Fruit fly (Drosophila melanogaster) whole organism: ENCODE results near the gene Ccdc58.

Experiments
- CG8478 ChIP-seq: fragments of >200 bp; optimal IDR thresholded peaks from 2 replicates; lab custom pipeline; 2018; ENCODE audit warnings: inconsistent platforms
- Dll ChIP-seq: fragments of >200 bp; optimal IDR thresholded peaks from 2 replicates; lab custom pipeline; 2017
- EcR ChIP-seq, 2 experiments: fragments of >200 bp; optimal IDR thresholded peaks; 2 replicates each; lab custom pipeline; 2017; ENCODE audit warnings: missing biosample characterization in 2 of 2, missing genetic modification characterization in 2 of 2, missing genetic modification reagents in 2 of 2
- pan ChIP-seq: fragments of >200 bp; optimal IDR thresholded peaks from 2 replicates; lab custom pipeline; 2017
- psq ChIP-seq: fragments of >200 bp; optimal IDR thresholded peaks from 2 replicates; lab custom pipeline; 2017
- usp ChIP-seq: fragments of >200 bp; optimal IDR thresholded peaks from 2 replicates; lab custom pipeline; 2017; ENCODE audit warnings: missing biosample characterization, missing genetic modification characterization, mixed read lengths

Gene Ccdc58

DNA sequence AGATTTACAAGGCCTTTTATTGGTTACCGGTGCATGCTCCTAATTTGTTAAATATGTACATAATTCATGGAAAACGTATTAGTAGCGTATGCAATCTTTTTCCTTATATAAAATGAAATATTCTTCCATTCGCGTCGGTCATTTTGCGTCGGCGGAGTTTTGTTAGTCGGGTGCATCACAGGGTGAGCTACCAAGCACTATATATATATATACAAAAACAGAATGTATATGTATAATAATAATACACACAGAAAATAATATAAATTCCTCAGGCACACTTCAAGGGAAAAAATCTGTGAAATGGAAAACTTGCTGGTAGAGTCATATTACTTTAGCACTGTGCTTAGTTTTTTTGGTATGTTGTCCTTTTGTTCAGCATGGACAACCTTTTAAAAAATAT lies 6.0 kb upstream of the Ccdc58 start, which contains the start of gene Ir76a:
TSS of gene Ir76a (plus strand) at position 301 of the 400 bp plus-strand sequence.
- TF ChIP-seq pan = no peak
- no peak for TF ChIP-seq CG8478 (lab: Kevin White, UChicago)
- TF ChIP-seq EcR (GFP tag; optimal IDR thresholded peaks at IDR 0.05; lab: Kevin White, UChicago) = no peak
- TF ChIP-seq Dll = no peak
- TF ChIP-seq psq (lab: Kevin White, UChicago) = no peak
- no peak for TF ChIP-seq usp (GFP tag; lab: Kevin White, UChicago)

DNA sequence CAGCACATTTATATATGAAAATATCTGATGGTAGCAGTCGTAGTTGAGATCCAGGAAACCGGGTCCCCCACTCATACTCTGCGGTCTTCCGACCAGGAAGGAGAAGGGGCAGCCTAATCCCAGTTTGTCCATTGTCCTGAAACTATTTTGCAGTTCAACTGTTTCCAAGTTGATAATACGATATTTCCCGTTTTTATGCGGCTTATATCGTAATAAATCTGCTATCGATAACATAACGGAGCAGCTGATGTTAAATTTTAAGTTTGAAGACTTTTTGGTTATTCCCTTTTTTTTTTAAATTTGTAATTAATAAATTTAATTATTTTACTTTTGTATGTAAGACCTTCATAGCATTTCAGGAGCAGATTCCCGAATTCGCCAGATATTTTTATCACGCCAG lies 3.9 kb upstream of the Ccdc58 start, which contains the start of gene CG14102:
TSS of gene CG14102 (minus strand) at position 187 of the 400 bp plus-strand sequence.
- TF ChIP-seq pan = no peak
- TF ChIP-seq psq (lab: Kevin White, UChicago) = no peak
- TF ChIP-seq CG8478 (lab: Kevin White, UChicago) = no peak
- no peak for TF ChIP-seq usp (GFP tag; lab: Kevin White, UChicago)
- no peak for TF ChIP-seq EcR (GFP tag; optimal IDR thresholded peaks at IDR 0.05; lab: Kevin White, UChicago)
- no peak for TF ChIP-seq Dll

DNA sequence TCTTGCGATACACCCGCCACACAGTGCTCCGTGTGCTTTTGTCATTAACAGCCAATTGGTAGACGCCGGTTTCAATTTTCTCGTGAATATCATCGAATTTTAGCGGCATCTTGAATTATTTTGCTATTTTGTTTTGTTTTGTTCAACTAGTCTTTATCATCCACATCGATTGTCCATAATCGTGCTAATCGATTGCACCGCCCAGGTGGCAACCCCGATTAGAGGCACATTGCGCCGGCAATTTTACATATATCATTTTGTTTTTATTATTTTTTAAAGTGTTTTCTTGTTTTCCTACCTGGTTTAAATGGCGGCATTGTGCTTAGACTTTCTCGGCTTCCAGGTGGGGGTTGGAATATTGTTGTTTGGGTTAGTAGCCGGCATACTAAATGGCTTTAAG lies 914 bp downstream of the Ccdc58 start, which contains the start of gene CG34116:
TSS of gene CG34116 (minus strand) at position 142 of the 400 bp plus-strand sequence.
- TF ChIP-seq CG8478 (lab: Kevin White, UChicago) (no peak), psq (lab: Kevin White, UChicago) (no peak), Dll (no peak), pan (no peak), usp (GFP tag; lab: Kevin White, UChicago) (no peak), EcR (GFP tag; optimal IDR thresholded peaks at IDR 0.05; lab: Kevin White, UChicago) (no peak)

DNA sequence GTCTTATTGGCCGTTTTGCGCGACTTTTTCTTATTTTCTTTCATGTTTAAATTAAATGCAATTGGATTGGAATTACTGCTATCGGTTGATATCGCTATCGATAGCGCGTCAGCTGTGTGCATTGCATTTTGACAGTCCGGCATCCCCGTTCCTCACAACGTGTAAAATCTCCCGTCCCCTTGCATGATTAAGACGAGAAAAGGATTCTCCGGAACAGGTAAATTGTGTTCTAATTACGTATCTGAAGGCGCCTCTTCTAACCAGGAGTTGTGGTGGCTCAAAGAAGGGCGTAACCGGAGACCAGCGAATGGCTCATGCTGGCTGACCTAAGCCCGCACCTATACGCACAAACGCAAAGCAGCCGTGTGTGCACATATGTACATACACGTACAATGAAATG lies 2.1 kb downstream of the Ccdc58 start, which contains the start of the genes CG14104 and Kap-alpha1:
TSS of gene CG14104 (minus strand) at position 97 of the 400 bp plus-strand sequence.
TSS of gene Kap-alpha1 (plus strand) at position 130 of the 400 bp plus-strand sequence.
- no peak for TF ChIP-seq EcR (GFP tag; optimal IDR thresholded peaks at IDR 0.05; lab: Kevin White, UChicago)
- no peak for TF ChIP-seq psq (lab: Kevin White, UChicago)
- TF ChIP-seq CG8478 (lab: Kevin White, UChicago) = no peak

DNA sequence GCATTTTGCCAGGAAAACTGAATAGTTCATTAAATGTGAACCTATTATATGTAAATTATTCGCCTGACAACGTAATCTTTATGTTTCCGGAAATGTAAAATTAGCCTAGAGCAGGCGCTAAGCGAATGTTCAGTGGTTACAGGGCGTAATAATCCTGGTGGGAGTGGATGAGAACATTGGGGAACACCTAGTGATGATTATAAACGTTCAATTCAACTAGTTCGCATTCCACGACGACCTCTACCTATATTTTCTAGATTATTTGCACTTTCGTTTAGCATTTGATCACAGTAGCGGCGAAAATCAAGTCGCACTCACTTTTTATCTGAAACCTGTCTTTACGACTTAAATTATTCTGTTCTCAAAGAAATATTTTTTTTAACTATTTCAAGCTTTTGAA lies 2.5 kb downstream of the Ccdc58 start:
- TF ChIP-seq Dll = no peak
- no peak for TF ChIP-seq pan
- TF ChIP-seq EcR (GFP tag; optimal IDR thresholded peaks at IDR 0.05; lab: Kevin White, UChicago) = no peak
- no peak for TF ChIP-seq usp (GFP tag; lab: Kevin White, UChicago)
- no peak for TF ChIP-seq psq (lab: Kevin White, UChicago)
- no peak for TF ChIP-seq CG8478 (lab: Kevin White, UChicago)

DNA sequence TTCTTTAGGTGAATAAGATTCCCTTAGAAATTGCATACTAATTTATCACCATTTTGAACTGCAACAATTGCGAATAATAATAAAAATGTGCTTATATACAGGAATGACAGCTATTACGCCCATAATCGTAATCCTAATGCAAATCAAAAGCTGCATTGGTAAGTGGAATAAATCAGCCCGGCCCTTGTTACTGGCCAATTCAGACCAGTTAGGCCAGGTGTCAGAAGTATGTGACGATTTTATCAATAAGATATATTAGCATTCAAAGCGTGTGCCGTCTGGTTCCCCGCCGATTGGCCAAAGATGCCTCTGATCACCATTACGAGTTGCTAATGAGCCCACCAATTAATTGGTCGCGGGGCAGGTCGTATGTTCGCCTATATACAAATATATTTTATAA lies 7.5 kb downstream of the Ccdc58 start:
- TF ChIP-seq psq (lab: Kevin White, UChicago) (no peak), usp (GFP tag; lab: Kevin White, UChicago) (no peak), Dll (no peak), CG8478 (lab: Kevin White, UChicago) (no peak), pan (no peak), EcR (GFP tag; optimal IDR thresholded peaks at IDR 0.05; lab: Kevin White, UChicago) (no peak)

DNA sequence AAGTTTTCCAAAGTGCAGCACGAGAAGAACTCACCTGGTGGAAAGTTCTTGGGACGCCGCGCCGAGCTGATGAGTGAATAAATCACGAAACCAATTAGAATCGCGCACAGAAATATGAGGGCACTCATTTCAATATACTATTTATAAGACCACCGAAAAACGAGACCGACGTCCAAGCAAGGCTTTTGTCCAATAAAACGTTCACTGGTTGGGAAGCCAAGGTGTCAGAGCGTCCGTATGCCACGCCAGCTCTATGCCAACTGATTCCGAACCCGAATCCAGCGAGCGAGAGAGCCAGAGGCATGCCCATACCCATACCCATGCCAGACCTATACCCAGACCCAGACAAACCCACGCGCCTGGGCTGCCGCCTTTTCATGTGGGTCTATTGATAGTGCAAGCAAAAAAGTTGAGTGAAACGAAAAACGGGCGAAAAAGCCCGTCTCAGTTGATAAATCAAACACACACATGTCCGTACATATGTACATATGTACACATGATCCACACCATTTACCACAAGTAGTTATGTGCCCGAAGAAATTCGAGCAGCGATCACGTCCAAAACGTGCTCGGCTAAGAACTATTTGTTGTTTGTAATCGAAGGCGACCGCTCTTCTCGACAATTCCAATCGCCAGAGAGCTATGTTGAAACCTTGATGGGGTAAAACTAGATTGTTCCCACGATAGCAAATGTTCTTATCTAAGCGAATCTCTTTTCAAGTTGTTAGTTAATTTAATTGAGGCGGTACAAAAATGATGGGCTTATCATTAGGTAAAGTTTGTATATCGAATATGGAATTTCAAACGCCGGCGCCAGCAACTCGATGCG lies 8.3 kb downstream of the Ccdc58 start, which contains the start of gene Cyp305a1:
TSS of gene Cyp305a1 (minus strand) at position 265 of the 829 bp plus-strand sequence.
- TF ChIP-seq Dll (no peak), EcR (GFP tag; optimal IDR thresholded peaks at IDR 0.05; lab: Kevin White, UChicago) (no peak), pan (no peak), CG8478 (lab: Kevin White, UChicago) (no peak), psq (lab: Kevin White, UChicago) (no peak), usp (GFP tag; lab: Kevin White, UChicago) (no peak)

DNA sequence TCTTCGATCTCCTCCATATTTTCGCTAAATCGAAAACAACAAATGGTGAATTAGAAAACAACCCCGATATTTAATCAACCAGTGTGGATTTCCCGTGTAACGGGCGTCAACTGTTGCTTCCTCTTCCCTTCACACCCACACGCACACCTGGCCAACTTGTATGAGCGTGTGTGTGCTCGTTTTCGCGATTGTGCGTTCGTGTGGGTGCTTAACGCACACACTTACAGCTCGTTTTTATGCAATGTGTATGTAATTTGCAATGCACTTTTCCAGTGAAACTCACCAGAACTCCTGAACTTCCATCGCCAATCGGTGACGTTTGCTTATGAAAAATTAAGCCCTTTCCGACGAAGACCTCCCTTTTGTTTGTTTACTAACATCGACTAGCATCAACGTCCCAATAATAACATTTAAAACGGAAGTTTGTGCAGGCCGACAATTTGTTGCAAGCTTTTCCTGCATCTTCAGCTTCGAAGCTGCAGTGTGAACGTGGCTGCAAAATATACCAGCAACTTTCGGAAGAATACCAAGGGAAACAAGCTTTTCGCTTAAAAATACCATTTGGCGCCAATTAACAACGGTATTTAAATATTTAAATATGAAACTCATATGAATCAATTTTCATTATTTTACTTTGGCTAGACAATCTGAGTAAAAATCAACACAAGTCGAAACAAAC lies 10.6 kb downstream of the Ccdc58 start, which contains the start of gene cyc:
TSS of gene cyc (minus strand) at position 467 of the 679 bp plus-strand sequence.
- TF ChIP-seq CG8478 (lab: Kevin White, UChicago) = peak; percentile 33
- no peak for TF ChIP-seq psq (lab: Kevin White, UChicago)
- TF ChIP-seq pan = no peak
- TF ChIP-seq usp (GFP tag; lab: Kevin White, UChicago) = no peak
- no peak for TF ChIP-seq Dll
- no peak for TF ChIP-seq EcR (GFP tag; optimal IDR thresholded peaks at IDR 0.05; lab: Kevin White, UChicago)

DNA sequence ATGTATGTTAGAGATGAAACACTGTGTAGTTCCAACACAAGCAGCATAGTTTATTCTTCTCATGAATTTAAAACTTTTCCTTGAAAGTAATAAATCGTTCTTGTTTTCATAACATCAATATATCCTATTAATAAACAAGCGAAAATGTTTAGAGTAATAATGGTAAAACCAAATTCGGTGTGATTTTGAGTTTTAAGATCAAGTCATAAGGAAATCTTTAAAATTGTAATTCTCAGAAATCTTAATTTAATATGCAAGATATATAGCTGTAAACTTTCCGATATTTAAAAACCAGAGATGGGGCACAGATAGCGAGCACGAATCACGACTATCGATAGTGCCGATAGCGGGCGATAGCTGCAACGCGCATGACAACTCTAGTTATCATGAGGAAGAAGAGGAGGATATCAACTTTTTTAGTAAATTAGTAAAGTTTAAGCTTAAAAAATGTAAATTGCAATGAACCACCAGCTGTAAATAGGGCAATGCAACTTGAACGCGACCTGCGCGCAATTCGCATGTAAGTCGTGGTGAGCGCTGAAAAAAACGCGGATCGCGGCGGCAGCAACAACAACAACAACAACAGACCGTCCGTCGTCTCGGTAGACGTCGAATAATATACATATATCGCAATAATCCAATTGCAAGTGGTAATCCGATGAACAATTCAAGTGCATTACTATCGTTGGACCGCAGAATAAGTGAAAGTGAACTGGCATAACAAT lies 13.0 kb downstream of the Ccdc58 start, which contains the start of the genes Fibp and Deaf1:
TSS of gene Fibp (minus strand) at position 161 of the 725 bp plus-strand sequence.
TSS of gene Deaf1 (plus strand) at position 368 of the 725 bp plus-strand sequence.
- no peak for TF ChIP-seq pan
- no peak for TF ChIP-seq Dll
- no peak for TF ChIP-seq psq (lab: Kevin White, UChicago)

DNA sequence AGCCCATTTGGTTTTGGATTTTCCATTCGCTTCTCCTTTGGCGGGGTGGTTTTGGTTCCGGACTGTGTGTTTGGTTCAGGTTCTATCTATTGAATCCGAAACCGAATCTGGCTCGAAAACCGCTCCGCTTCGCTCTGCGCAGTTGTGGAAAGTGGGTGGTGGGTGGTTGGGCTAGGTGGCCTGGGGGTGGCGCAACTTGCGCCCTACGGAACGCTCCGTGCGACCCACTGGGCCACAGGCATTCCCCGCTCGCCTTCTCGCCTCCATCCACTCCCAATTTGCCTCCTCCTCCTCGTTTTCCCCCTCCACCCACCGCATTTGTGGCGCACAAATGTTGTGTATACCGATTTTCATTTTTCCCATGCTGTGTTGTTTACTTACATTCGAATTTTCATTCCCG lies 13.7 kb downstream of the Ccdc58 start:
- no peak for TF ChIP-seq EcR (GFP tag; optimal IDR thresholded peaks at IDR 0.05; lab: Kevin White, UChicago)
- TF ChIP-seq pan = no peak
- no peak for TF ChIP-seq Dll
- TF ChIP-seq CG8478 (lab: Kevin White, UChicago) = no peak
- TF ChIP-seq usp (GFP tag; lab: Kevin White, UChicago) = no peak
- TF ChIP-seq psq (lab: Kevin White, UChicago) = no peak

DNA sequence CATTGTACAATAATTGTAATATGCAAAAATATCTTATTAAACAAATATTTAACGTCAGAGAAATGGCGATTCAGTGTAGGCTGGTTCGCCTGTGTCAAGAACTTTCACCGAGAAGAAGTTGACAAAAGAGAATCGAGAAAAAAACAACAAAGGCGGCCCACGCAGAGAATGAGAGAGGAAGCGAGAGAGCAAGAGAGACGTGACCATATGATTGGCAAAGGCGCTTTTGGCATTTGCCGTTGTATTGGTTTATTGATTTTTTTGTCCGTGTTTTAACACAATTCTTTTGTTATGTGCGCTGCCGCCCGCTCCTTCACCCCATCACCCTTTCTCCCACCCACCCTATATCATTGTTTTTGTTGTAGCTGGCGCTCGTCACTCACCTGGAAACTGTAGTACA lies 28.2 kb downstream of the Ccdc58 start:
- TF ChIP-seq EcR (GFP tag; optimal IDR thresholded peaks at IDR 0.05; lab: Kevin White, UChicago) = no peak
- no peak for TF ChIP-seq psq (lab: Kevin White, UChicago)
- TF ChIP-seq CG8478 (lab: Kevin White, UChicago) = no peak
- TF ChIP-seq Dll = no peak
- TF ChIP-seq pan = no peak
